Fruit fly (Drosophila melanogaster) whole organism, embryonic: ENCODE data around the gene mRpS35.
A peak's percentile ranks its signal among the peaks of the same experiment; 100 is the strongest.

Experiments used
- Atf6 ChIP-seq: fragments of 200-800 bp; sonication (Bioruptor generic); IDR thresholded peaks from 2 replicates; pipeline ENCODE4 v1.3.6; 2022; ENCODE audit warnings: missing biosample characterization, missing genetic modification characterization
- B-H1 ChIP-seq: fragments of 200-800 bp; sonication (Bioruptor generic); IDR thresholded peaks from 3 replicates; pipeline ENCODE4 v1.3.6; 2022; ENCODE audit warnings: missing biosample characterization, missing genetic modification characterization
- BtbVII ChIP-seq: fragments of 200-800 bp; sonication (Bioruptor generic); optimal IDR thresholded peaks from 3 replicates; lab custom pipeline; 2017; ENCODE audit warnings: missing biosample characterization, mild to moderate bottlenecking, missing genetic modification characterization
- C15 ChIP-seq: fragments of 200-800 bp; sonication (Bioruptor generic); IDR thresholded peaks from 3 replicates; pipeline ENCODE4 v1.3.6; 2022; ENCODE audit warnings: missing biosample characterization, missing genetic modification characterization
- CG10543 ChIP-seq: fragments of 200-800 bp; sonication (Bioruptor generic); optimal IDR thresholded peaks from 3 replicates; lab custom pipeline; 2017; ENCODE audit warnings: missing biosample characterization, mild to moderate bottlenecking, missing genetic modification characterization, moderate library complexity
- CG10654 ChIP-seq: fragments of 200-800 bp; sonication (Bioruptor generic); optimal IDR thresholded peaks from 2 replicates; lab custom pipeline; 2016; ENCODE audit warnings: missing biosample characterization, missing genetic modification characterization
- CG12236 ChIP-seq: fragments of 200-800 bp; sonication (Bioruptor generic); optimal IDR thresholded peaks from 2 replicates; lab custom pipeline; 2016; ENCODE audit warnings: missing biosample characterization, missing genetic modification characterization
- CG12299 ChIP-seq: fragments of 200-800 bp; sonication (Bioruptor generic); optimal IDR thresholded peaks from 2 replicates; lab custom pipeline; 2018; ENCODE audit warnings: missing biosample characterization, mild to moderate bottlenecking, missing genetic modification characterization
- CG12769 ChIP-seq: fragments of 200-800 bp; sonication (Bioruptor generic); optimal IDR thresholded peaks from 2 replicates; lab custom pipeline; 2019; ENCODE audit warnings: missing biosample characterization, mild to moderate bottlenecking, missing genetic modification characterization, moderate library complexity
- CG13123 ChIP-seq: fragments of 200-800 bp; sonication (Bioruptor generic); optimal IDR thresholded peaks from 2 replicates; lab custom pipeline; 2016; ENCODE audit warnings: missing biosample characterization, missing genetic modification characterization
- CG13296 ChIP-seq: fragments of 200-800 bp; sonication (Bioruptor generic); optimal IDR thresholded peaks from 3 replicates; lab custom pipeline; 2018; ENCODE audit warnings: missing biosample characterization, mild to moderate bottlenecking, missing genetic modification characterization
- CG1529 ChIP-seq: fragments of 200-800 bp; sonication (Bioruptor generic); optimal IDR thresholded peaks from 3 replicates; lab custom pipeline; 2018; ENCODE audit warnings: missing biosample characterization, missing genetic modification characterization
- CG15479 ChIP-seq: fragments of 200-800 bp; sonication (Bioruptor generic); optimal IDR thresholded peaks from 3 replicates; lab custom pipeline; 2019; ENCODE audit warnings: missing biosample characterization, mild to moderate bottlenecking, missing genetic modification characterization, moderate library complexity
- CG17328 ChIP-seq: fragments of 200-800 bp; sonication (Bioruptor generic); IDR thresholded peaks from 2 replicates; pipeline ENCODE4 v1.3.6; 2022; ENCODE audit warnings: missing biosample characterization, missing genetic modification characterization
- CG17829 ChIP-seq: fragments of 200-800 bp; optimal IDR thresholded peaks from 2 replicates; lab custom pipeline; 2019; ENCODE audit warnings: missing biosample characterization, mild to moderate bottlenecking, missing genetic modification characterization, moderate library complexity
- CG1832 ChIP-seq: fragments of 200-800 bp; sonication (Bioruptor generic); optimal IDR thresholded peaks from 2 replicates; lab custom pipeline; 2017; ENCODE audit warnings: missing biosample characterization, mild to moderate bottlenecking, missing genetic modification characterization, inconsistent platforms
- CG2129 ChIP-seq: fragments of 200-800 bp; sonication (Bioruptor generic); IDR thresholded peaks from 2 replicates; pipeline ENCODE4 v1.3.6; 2022; ENCODE audit warnings: missing biosample characterization, missing genetic modification characterization; ENCODE audit not compliant: partially characterized antibody
- CG31388 ChIP-seq: fragments of 200-800 bp; sonication (Bioruptor generic); optimal IDR thresholded peaks from 2 replicates; lab custom pipeline; 2016; ENCODE audit warnings: missing biosample characterization, missing genetic modification characterization
- CG3407 ChIP-seq: fragments of 200-800 bp; sonication (Bioruptor generic); optimal IDR thresholded peaks from 2 replicates; lab custom pipeline; 2018; ENCODE audit warnings: missing biosample characterization, mild to moderate bottlenecking, missing genetic modification characterization
- CG34376 ChIP-seq: fragments of 200-800 bp; sonication (Bioruptor generic); optimal IDR thresholded peaks from 2 replicates; lab custom pipeline; 2018; ENCODE audit warnings: missing biosample characterization, mild to moderate bottlenecking, missing genetic modification characterization
- CG5953 ChIP-seq: fragments of 200-800 bp; sonication (Bioruptor generic); IDR thresholded peaks from 2 replicates; pipeline ENCODE4 v1.3.6; 2022; ENCODE audit warnings: missing biosample characterization, missing genetic modification characterization
- CG6791 ChIP-seq: fragments of 200-800 bp; sonication (Bioruptor generic); IDR thresholded peaks from 3 replicates; pipeline ENCODE4 v1.3.6; 2022; ENCODE audit warnings: missing biosample characterization, missing genetic modification characterization; ENCODE audit not compliant: partially characterized antibody
- CG8924 ChIP-seq: fragments of 200-800 bp; optimal IDR thresholded peaks from 3 replicates; lab custom pipeline; 2019; ENCODE audit warnings: missing biosample characterization, mild to moderate bottlenecking, missing genetic modification characterization, moderate library complexity
- CHES-1-like ChIP-seq: fragments of 200-800 bp; sonication (Bioruptor generic); optimal IDR thresholded peaks from 2 replicates; lab custom pipeline; 2016; ENCODE audit warnings: missing biosample characterization, missing genetic modification characterization
- CoRest ChIP-seq: fragments of 200-800 bp; sonication (Bioruptor generic); optimal IDR thresholded peaks from 3 replicates; lab custom pipeline; 2018; ENCODE audit warnings: missing biosample characterization, mild to moderate bottlenecking, missing genetic modification characterization, moderate library complexity
- CrebB ChIP-seq: fragments of 200-800 bp; sonication (Bioruptor generic); optimal IDR thresholded peaks from 3 replicates; lab custom pipeline; 2018; ENCODE audit warnings: missing biosample characterization, mild to moderate bottlenecking, missing genetic modification characterization
- D19A ChIP-seq: fragments of 200-800 bp; optimal IDR thresholded peaks from 3 replicates; lab custom pipeline; 2019; ENCODE audit warnings: missing biosample characterization, mild to moderate bottlenecking, missing genetic modification characterization, moderate library complexity
- Dad ChIP-seq: fragments of 200-800 bp; sonication (Bioruptor generic); optimal IDR thresholded peaks from 3 replicates; lab custom pipeline; 2016; ENCODE audit warnings: missing biosample characterization, missing genetic modification characterization
- Dp ChIP-seq: fragments of 200-800 bp; sonication (Bioruptor generic); optimal IDR thresholded peaks from 2 replicates; lab custom pipeline; 2018; ENCODE audit warnings: missing biosample characterization, mild to moderate bottlenecking, missing genetic modification characterization, moderate library complexity
- HLH3B ChIP-seq: fragments of 200-800 bp; sonication (Bioruptor generic); IDR thresholded peaks from 2 replicates; pipeline ENCODE4 v1.3.6; 2022; ENCODE audit warnings: missing biosample characterization, missing genetic modification characterization
- HLH54F ChIP-seq: fragments of 200-800 bp; sonication (Bioruptor generic); optimal IDR thresholded peaks from 3 replicates; lab custom pipeline; 2016; ENCODE audit warnings: missing biosample characterization, missing genetic modification characterization
- Hr39 ChIP-seq: fragments of >200 bp; optimal IDR thresholded peaks from 2 replicates; lab custom pipeline; 2017
- Hr78 ChIP-seq, 2 experiments: fragments of 200-800 bp in 1 of 2; fragments of >200 bp in 1 of 2; sonication (Bioruptor generic) in 1 of 2; optimal IDR thresholded peaks; 2 replicates each; lab custom pipeline; 2017 to 2019; ENCODE audit warnings: missing biosample characterization in 2 of 2, missing genetic modification characterization in 2 of 2, mild to moderate bottlenecking in 1 of 2, moderate library complexity in 1 of 2
- MTF-1 ChIP-seq: fragments of 200-800 bp; sonication (Bioruptor generic); optimal IDR thresholded peaks from 2 replicates; lab custom pipeline; 2018; ENCODE audit warnings: missing biosample characterization, mild to moderate bottlenecking, missing genetic modification characterization, borderline replicate concordance
- NC2α ChIP-seq: fragments of 200-800 bp; sonication (Bioruptor generic); optimal IDR thresholded peaks from 2 replicates; lab custom pipeline; 2016; ENCODE audit warnings: missing biosample characterization, missing genetic modification characterization
- NK7.1 ChIP-seq: fragments of 200-800 bp; sonication (Bioruptor generic); optimal IDR thresholded peaks from 3 replicates; lab custom pipeline; 2016; ENCODE audit warnings: missing biosample characterization, missing genetic modification characterization
- Ptx1 ChIP-seq: fragments of 200-800 bp; sonication (Bioruptor generic); IDR thresholded peaks from 2 replicates; pipeline ENCODE4 v1.3.6; 2022; ENCODE audit warnings: missing biosample characterization, missing genetic modification characterization
- Tbp ChIP-seq: fragments of >200 bp; optimal IDR thresholded peaks from 2 replicates; lab custom pipeline; 2018; ENCODE audit warnings: missing biosample characterization, missing genetic modification characterization
- Vsx1 ChIP-seq: fragments of 200-800 bp; sonication (Bioruptor generic); optimal IDR thresholded peaks from 2 replicates; lab custom pipeline; 2017; ENCODE audit warnings: missing biosample characterization, mild to moderate bottlenecking, missing genetic modification characterization, missing genetic modification reagents
- ase ChIP-seq: fragments of 200-800 bp; sonication (Bioruptor generic); IDR thresholded peaks from 3 replicates; pipeline ENCODE4 v1.3.6; 2022; ENCODE audit warnings: missing biosample characterization, missing genetic modification characterization
- chm ChIP-seq: fragments of 200-800 bp; sonication (Bioruptor generic); IDR thresholded peaks from 2 replicates; pipeline ENCODE4 v1.3.6; 2022; ENCODE audit warnings: missing biosample characterization, missing genetic modification characterization
- croc ChIP-seq: fragments of 200-800 bp; sonication (Bioruptor generic); conservative IDR thresholded peaks from 3 replicates; pipeline ENCODE4 v1.3.6; 2022; ENCODE audit warnings: missing biosample characterization, missing genetic modification characterization
- dan ChIP-seq: fragments of 200-800 bp; sonication (Bioruptor generic); IDR thresholded peaks from 2 replicates; pipeline ENCODE4 v1.3.6; 2022; ENCODE audit warnings: missing biosample characterization, missing genetic modification characterization
- danr ChIP-seq: fragments of 200-800 bp; sonication (Bioruptor generic); IDR thresholded peaks from 2 replicates; pipeline ENCODE4 v1.3.6; 2022; ENCODE audit warnings: missing biosample characterization, missing genetic modification characterization
- fd96Cb ChIP-seq: fragments of 200-800 bp; sonication (Bioruptor generic); optimal IDR thresholded peaks from 2 replicates; lab custom pipeline; 2018; ENCODE audit warnings: missing biosample characterization, mild to moderate bottlenecking, missing genetic modification characterization, moderate library complexity
- jing ChIP-seq: fragments of 200-800 bp; sonication (Bioruptor generic); optimal IDR thresholded peaks from 2 replicates; lab custom pipeline; 2018; ENCODE audit warnings: missing biosample characterization, mild to moderate bottlenecking, missing genetic modification characterization
- kah ChIP-seq: fragments of 200-800 bp; sonication (Bioruptor generic); optimal IDR thresholded peaks from 2 replicates; lab custom pipeline; 2018; ENCODE audit warnings: missing biosample characterization, mild to moderate bottlenecking, missing genetic modification characterization
- pum ChIP-seq: fragments of 200-800 bp; sonication (Bioruptor generic); optimal IDR thresholded peaks from 2 replicates; lab custom pipeline; 2016; ENCODE audit warnings: missing biosample characterization, missing genetic modification characterization
- ranshi ChIP-seq: fragments of 200-800 bp; sonication (Bioruptor generic); IDR thresholded peaks from 2 replicates; pipeline ENCODE4 v1.3.6; 2022; ENCODE audit warnings: missing biosample characterization, missing genetic modification characterization
- trh ChIP-seq: fragments of 200-800 bp; sonication (Bioruptor generic); optimal IDR thresholded peaks from 2 replicates; lab custom pipeline; 2016; ENCODE audit warnings: missing biosample characterization, missing genetic modification characterization
- wdn ChIP-seq: fragments of 200-800 bp; sonication (Bioruptor generic); IDR thresholded peaks from 2 replicates; pipeline ENCODE4 v1.3.6; 2022; ENCODE audit warnings: missing biosample characterization, missing genetic modification characterization
- zen ChIP-seq: fragments of 200-800 bp; sonication (Bioruptor generic); optimal IDR thresholded peaks from 3 replicates; lab custom pipeline; 2018; ENCODE audit warnings: missing biosample characterization, mild to moderate bottlenecking, missing genetic modification characterization, moderate library complexity

Gene mRpS35

DNA sequence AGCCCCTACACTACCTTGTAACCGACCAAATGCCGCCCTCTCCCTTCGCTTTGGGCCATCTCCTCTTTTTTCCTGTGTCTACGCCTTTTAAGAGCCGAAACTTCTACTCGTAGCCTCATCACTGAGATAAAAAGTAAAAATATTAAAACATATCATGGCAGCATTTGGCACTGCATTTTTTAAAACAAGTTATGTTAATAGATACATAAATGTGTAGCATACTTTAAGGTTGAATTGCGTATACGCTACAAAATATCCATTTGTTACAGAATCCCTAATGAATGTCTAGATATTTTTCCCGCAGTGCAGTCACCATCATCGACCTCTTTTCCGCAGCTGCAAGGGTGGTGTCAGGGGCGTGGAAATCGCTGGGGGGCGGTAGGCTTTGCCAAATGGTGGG, 42.3 kb downstream of the mRpS35 start (continued):
- no peak for TF ChIP-seq CHES-1-like (GFP tag; lab: Kevin White, UChicago)
- no peak for TF ChIP-seq CG10543 (GFP tag; lab: Kevin White, UChicago)
- no peak for TF ChIP-seq CG5953
- TF ChIP-seq Atf6 = peak; percentile 41; the same call in 1 of the 2 replicates
- no peak for TF ChIP-seq dan
- TF ChIP-seq NK7.1 (GFP tag; lab: Kevin White, UChicago) = no peak
- TF ChIP-seq CG12236 (GFP tag; lab: Kevin White, UChicago) = no peak
- TF ChIP-seq CG3407 (GFP tag; lab: Kevin White, UChicago) = peak; percentile 11
- TF ChIP-seq zen (tag; lab: Kevin White, UChicago) = no peak
- TF ChIP-seq kah = no peak
- TF ChIP-seq C15 (GFP tag; lab: Robert Waterston, UW) = no peak; the same call in 2 of the 3 replicates
- TF ChIP-seq Dp (GFP tag; lab: Kevin White, UChicago) = no peak
- no peak for TF ChIP-seq CG13123 (GFP tag; lab: Kevin White, UChicago)
- peak; percentile 24 for TF ChIP-seq D19A (tag; lab: Kevin White, UChicago)
- TF ChIP-seq trh (GFP tag; lab: Kevin White, UChicago) = no peak
- no peak for TF ChIP-seq CG31388
- TF ChIP-seq CG15479 = no peak
- peak; percentile 61 for TF ChIP-seq CG12769 (tag; lab: Kevin White, UChicago)
- TF ChIP-seq CG13296 (GFP tag; lab: Kevin White, UChicago) = no peak
- TF ChIP-seq Vsx1 (GFP tag; lab: Kevin White, UChicago) = no peak
- TF ChIP-seq CoRest = peak; percentile 1
- TF ChIP-seq Hr39 = no peak
- peak; percentile 31; the same call in 1 of the 2 replicates for TF ChIP-seq CG17328 (GFP tag; lab: Robert Waterston, UW)
- TF ChIP-seq HLH54F (GFP tag; lab: Kevin White, UChicago) = no peak
- peak; percentile 54 for TF ChIP-seq CG17829 (tag; lab: Kevin White, UChicago)
- no peak for TF ChIP-seq NC2α
- TF ChIP-seq danr (GFP tag; lab: Robert Waterston, UW) = 0 out of 2 replicates have a peak, but pooled peaks have one; percentile 28
- no peak for TF ChIP-seq jing (GFP tag; lab: Kevin White, UChicago)
- TF ChIP-seq Tbp (GFP tag; lab: Kevin White, UChicago) = no peak
- peak; percentile 17 for TF ChIP-seq CG8924 (tag; lab: Kevin White, UChicago)
- TF ChIP-seq CG1832 = no peak
- TF ChIP-seq pum (GFP tag; lab: Kevin White, UChicago) = no peak
- TF ChIP-seq croc (GFP tag; lab: Robert Waterston, UW) = peak; percentile 33; the same call in 1 of the 3 replicates
- TF ChIP-seq ranshi = peak; percentile 55; the same call in 1 of the 2 replicates
- TF ChIP-seq CG1529 (GFP tag; lab: Kevin White, UChicago) = no peak
- no peak for TF ChIP-seq Hr78 (GFP tag; optimal IDR thresholded peaks at IDR 0.05; lab: Kevin White, UChicago)
- TF ChIP-seq chm (GFP tag; lab: Robert Waterston, UW) = no peak
- peak; percentile 45 for TF ChIP-seq fd96Cb (tag; lab: Kevin White, UChicago)
- TF ChIP-seq ase (GFP tag; lab: Robert Waterston, UW) = peak; percentile 41; the same call in 1 of the 3 replicates
- no peak for TF ChIP-seq CG2129
- TF ChIP-seq B-H1 = no peak
- TF ChIP-seq CG34376 (GFP tag; lab: Kevin White, UChicago) = no peak
- no peak for TF ChIP-seq HLH3B (GFP tag; lab: Robert Waterston, UW)
- no peak for TF ChIP-seq MTF-1
- peak; percentile 42 for TF ChIP-seq BtbVII (GFP tag; lab: Kevin White, UChicago)
- TF ChIP-seq CG12299 = no peak
- TF ChIP-seq Dad (GFP tag; lab: Kevin White, UChicago) = no peak
- TF ChIP-seq CG10654 (GFP tag; lab: Kevin White, UChicago) = no peak
- TF ChIP-seq Ptx1 = peak; percentile 76
- TF ChIP-seq CrebB (tag; lab: Kevin White, UChicago) = no peak
- no peak for TF ChIP-seq CG6791 (GFP tag; lab: Robert Waterston, UW)
- TF ChIP-seq wdn (GFP tag; lab: Robert Waterston, UW) = no peak
